Worm (Caenorhabditis elegans): ENCODE data around the gene K02D10.2.
A peak's percentile ranks its signal among the peaks of the same experiment; 100 is the strongest.

K02D10.2 gene

ce11 chrIII:8782080-8782479, 11.0 kb upstream of the K02D10.2 start (continued):
- TF ChIP-seq sptf-1 (tag; optimal IDR thresholded peaks at IDR 0.05) = no peak

ce11 chrIII:8780473-8780872, 9.4 kb upstream of the K02D10.2 start:
- TF ChIP-seq fos-1 (tag; optimal IDR thresholded peaks at IDR 0.05) = peak; percentile 8
- peak; percentile 81 for TF ChIP-seq blmp-1 (tag; optimal IDR thresholded peaks at IDR 0.05)
- peak; percentile 5 to 33 for TF ChIP-seq efl-1 (optimal IDR thresholded peaks at IDR 0.05)
- peak; percentile 20 to 86 for TF ChIP-seq efl-1 (GFP tag; optimal IDR thresholded peaks at IDR 0.05 in 1 of 2)
- peak; percentile 53 for TF ChIP-seq jun-1 (tag; optimal IDR thresholded peaks at IDR 0.05)
- TF ChIP-seq dpl-1 (GFP tag; optimal IDR thresholded peaks at IDR 0.05) = peak in 2 of 3 experiments; percentile 33 to 43
- peak; percentile 28 for TF ChIP-seq rnt-1 (tag; optimal IDR thresholded peaks at IDR 0.05)
- TF ChIP-seq elt-3 (tag; optimal IDR thresholded peaks at IDR 0.05) = peak in 2 of 6 experiments; percentile 76 to 89
- TF ChIP-seq mef-2 (tag; optimal IDR thresholded peaks at IDR 0.05) = no peak
- no peak for TF ChIP-seq F16B12.6 (tag; optimal IDR thresholded peaks at IDR 0.05)
- no peak for TF ChIP-seq vab-15 (tag; optimal IDR thresholded peaks at IDR 0.05)
- no peak for TF ChIP-seq nhr-77 (tag; optimal IDR thresholded peaks at IDR 0.05)
- peak; percentile 79 for TF ChIP-seq snu-23 (GFP tag; optimal IDR thresholded peaks at IDR 0.05)
- no peak for TF ChIP-seq nhr-28 (tag; optimal IDR thresholded peaks at IDR 0.05)
- TF ChIP-seq unc-98 (GFP tag; IDR thresholded peaks at IDR 0.05) = no peak
- TF ChIP-seq lin-14 (GFP tag; optimal IDR thresholded peaks at IDR 0.05) = peak; percentile 89
- peak; percentile 53 for TF ChIP-seq nhr-19 (GFP tag; conservative IDR thresholded peaks at IDR 0.05)
- TF ChIP-seq nhr-71 (tag; optimal IDR thresholded peaks at IDR 0.05) = peak; percentile 81
- TF ChIP-seq skn-1 (tag; optimal IDR thresholded peaks at IDR 0.05) = peak; percentile 21
- TF ChIP-seq ceh-82 (tag; optimal IDR thresholded peaks at IDR 0.05) = peak in 1 of 3 experiments; percentile 20
- TF ChIP-seq nhr-12 (tag; optimal IDR thresholded peaks at IDR 0.05) = no peak
- peak; percentile 27 for TF ChIP-seq lir-3 (tag; optimal IDR thresholded peaks at IDR 0.05; ENCODE audit: poor library complexity)
- peak; percentile 47 for TF ChIP-seq mep-1 (tag; optimal IDR thresholded peaks at IDR 0.05)
- peak; percentile 11 for TF ChIP-seq nhr-47 (tag; optimal IDR thresholded peaks at IDR 0.05)
- peak in 1 of 2 experiments; percentile 55 for TF ChIP-seq lsy-2 (tag; optimal IDR thresholded peaks at IDR 0.05)
- no peak for TF ChIP-seq ztf-11 (tag; optimal IDR thresholded peaks at IDR 0.05)
- no peak for TF ChIP-seq zag-1 (tag; optimal IDR thresholded peaks at IDR 0.05)
- peak; percentile 15 for TF ChIP-seq ztf-4 (tag; optimal IDR thresholded peaks at IDR 0.05)
- TF ChIP-seq nhr-90 (tag; optimal IDR thresholded peaks at IDR 0.05; ENCODE audit: poor library complexity) = peak; percentile 55
- peak; percentile 15 for TF ChIP-seq xbp-1 (tag; optimal IDR thresholded peaks at IDR 0.05)
- peak in 1 of 2 experiments; percentile 84 for TF ChIP-seq mdl-1 (tag; optimal IDR thresholded peaks at IDR 0.05)
- TF ChIP-seq C16A3.4 (tag; optimal IDR thresholded peaks at IDR 0.05) = peak; percentile 18
- TF ChIP-seq nhr-85 (tag) = peak; percentile 97
- peak; percentile 74 for TF ChIP-seq tbx-2 (tag; optimal IDR thresholded peaks at IDR 0.05)
- peak; percentile 87 for TF ChIP-seq nhr-20 (tag; optimal IDR thresholded peaks at IDR 0.05)
- TF ChIP-seq lin-35 (GFP tag; optimal IDR thresholded peaks at IDR 0.05) = peak; percentile 37 to 61
- no peak for TF ChIP-seq isw-1 (GFP tag; IDR thresholded peaks at IDR 0.05)
- peak; percentile 87 for TF ChIP-seq grh-1 (GFP tag; IDR thresholded peaks at IDR 0.05)
- TF ChIP-seq swsn-7 (tag; optimal IDR thresholded peaks at IDR 0.05) = no peak

- no peak for TF ChIP-seq snpc-4 (tag; optimal IDR thresholded peaks at IDR 0.05)
- no peak for TF ChIP-seq nhr-90 (tag; optimal IDR thresholded peaks at IDR 0.05; ENCODE audit: poor library complexity)
- no peak for TF ChIP-seq sptf-1 (tag; optimal IDR thresholded peaks at IDR 0.05)
- TF ChIP-seq fkh-10 (GFP tag; optimal IDR thresholded peaks at IDR 0.05) = no peak
- TF ChIP-seq lin-13 (GFP tag; optimal IDR thresholded peaks at IDR 0.05) = no peak
- no peak for TF ChIP-seq elt-3 (tag; optimal IDR thresholded peaks at IDR 0.05)
- TF ChIP-seq ztf-4 (tag; optimal IDR thresholded peaks at IDR 0.05) = no peak
- TF ChIP-seq zag-1 (tag; optimal IDR thresholded peaks at IDR 0.05) = no peak
- TF ChIP-seq aly-2 (tag; optimal IDR thresholded peaks at IDR 0.05) = no peak
- TF ChIP-seq nhr-85 (tag) = no peak
- TF ChIP-seq fos-1 (tag; optimal IDR thresholded peaks at IDR 0.05) = no peak
- TF ChIP-seq ztf-11 (tag; optimal IDR thresholded peaks at IDR 0.05) = no peak
Measured at ce11 chrIII:8779912-8780311, 8.8 kb upstream of the K02D10.2 start, which contains the start of gene K02D10.4. Gene K02D10.4 (minus strand): TSS chrIII:8780012.
